Worm (Caenorhabditis elegans) whole organism, dauer: Measurements from ENCODE around the gene Y37D8A.6.

Source experiments
- unc-62 ChIP-seq: sonication (generic microtip); optimal IDR thresholded peaks from 2 replicates; lab custom pipeline; 2017; ENCODE audit warnings: missing biosample characterization, missing genetic modification reagents, missing genetic modification characterization

Y37D8A.6 gene

ce11 chrIII:12875653-12876052, 5.6 kb upstream of the Y37D8A.6 start:
- TF ChIP-seq unc-62 (GFP tag; lab: Kevin White, UChicago): no peak

ce11 chrIII:12874606-12875066, 4.5 kb upstream of the Y37D8A.6 start, which contains the start of the genes mrg-1 and spcs-2:
Gene mrg-1 (minus strand): TSS chrIII:12874656.
Gene spcs-2 (plus strand): TSS chrIII:12875031.
- no peak for TF ChIP-seq unc-62 (GFP tag; lab: Kevin White, UChicago)

- TF ChIP-seq unc-62 (GFP tag; lab: Kevin White, UChicago): no peak
Observed at ce11 chrIII:12864648-12865047, 5.4 kb downstream of the Y37D8A.6 start, which contains the start of gene Y37D8A.8. Gene Y37D8A.8 (plus strand): TSS chrIII:12864948.

- no peak for TF ChIP-seq unc-62 (GFP tag; lab: Kevin White, UChicago)
Observed at ce11 chrIII:12860119-12860518, 10.0 kb downstream of the Y37D8A.6 start.

ce11 chrIII:12856628-12857027, 13.5 kb downstream of the Y37D8A.6 start, which contains the start of gene Y37D8A.26:
Gene Y37D8A.26 (minus strand): TSS chrIII:12856728.
- TF ChIP-seq unc-62 (GFP tag; lab: Kevin White, UChicago): no peak

ce11 chrIII:12855394-12855793, 14.7 kb downstream of the Y37D8A.6 start, which contains the start of gene Y37D8A.5:
Gene Y37D8A.5 (minus strand): TSS chrIII:12855494.
- TF ChIP-seq unc-62 (GFP tag; lab: Kevin White, UChicago): no peak

- no peak for TF ChIP-seq unc-62 (GFP tag; lab: Kevin White, UChicago)
Observed at ce11 chrIII:12851034-12851433, 19.1 kb downstream of the Y37D8A.6 start.

- no peak for TF ChIP-seq unc-62 (GFP tag; lab: Kevin White, UChicago)
Observed at ce11 chrIII:12849691-12850090, 20.4 kb downstream of the Y37D8A.6 start.

- TF ChIP-seq unc-62 (GFP tag; lab: Kevin White, UChicago): no peak
Observed at ce11 chrIII:12848981-12849589, 21.0 kb downstream of the Y37D8A.6 start.

- no peak for TF ChIP-seq unc-62 (GFP tag; lab: Kevin White, UChicago)
Observed at ce11 chrIII:12847623-12848022, 22.5 kb downstream of the Y37D8A.6 start.

ce11 chrIII:12842858-12843257, 27.2 kb downstream of the Y37D8A.6 start:
- no peak for TF ChIP-seq unc-62 (GFP tag; lab: Kevin White, UChicago)

- no peak for TF ChIP-seq unc-62 (GFP tag; lab: Kevin White, UChicago)
Observed at ce11 chrIII:12841328-12841727, 28.8 kb downstream of the Y37D8A.6 start.

ce11 chrIII:12840204-12840603, 29.9 kb downstream of the Y37D8A.6 start:
- no peak for TF ChIP-seq unc-62 (GFP tag; lab: Kevin White, UChicago)

- TF ChIP-seq unc-62 (GFP tag; lab: Kevin White, UChicago): no peak
Observed at ce11 chrIII:12838913-12839366, 31.2 kb downstream of the Y37D8A.6 start, which contains the start of gene Y37D8A.4. Gene Y37D8A.4 (minus strand): TSS chrIII:12838963.

ce11 chrIII:12838299-12838698, 31.8 kb downstream of the Y37D8A.6 start:
- no peak for TF ChIP-seq unc-62 (GFP tag; lab: Kevin White, UChicago)

ce11 chrIII:12836742-12837285, 33.3 kb downstream of the Y37D8A.6 start:
- TF ChIP-seq unc-62 (GFP tag; lab: Kevin White, UChicago): no peak

- TF ChIP-seq unc-62 (GFP tag; lab: Kevin White, UChicago): no peak
Observed at ce11 chrIII:12833079-12833478, 37.0 kb downstream of the Y37D8A.6 start.
